Fruit fly (Drosophila melanogaster): ENCODE data around the gene CG6163.
A peak's percentile ranks its signal among the peaks of the same experiment; 100 is the strongest.

The CG6163 gene

dm6 chr3L:11366422-11366821 is 1.7 kb upstream of the CG6163 start:
- TF ChIP-seq OdsH (GFP tag; optimal IDR thresholded peaks at IDR 0.05) (no peak), Mio (GFP tag; optimal IDR thresholded peaks at IDR 0.05) (no peak), Abd-B (GFP tag; optimal IDR thresholded peaks at IDR 0.05) (no peak), Myc (optimal IDR thresholded peaks at IDR 0.05) (no peak), foxo (GFP tag; optimal IDR thresholded peaks at IDR 0.05) (no peak), dl (GFP tag; optimal IDR thresholded peaks at IDR 0.05; ENCODE audit: insufficient read depth in 1 of 2, partially characterized antibody in 2 of 2) (peak in 1 of 2 experiments; percentile 1), woc (GFP tag; optimal IDR thresholded peaks at IDR 0.05) (no peak), Hr83 (GFP tag; optimal IDR thresholded peaks at IDR 0.05; ENCODE audit: poor library complexity, severe bottlenecking) (peak; percentile 13), psq (GFP tag; optimal IDR thresholded peaks at IDR 0.05) (peak; percentile 74), fru (GFP tag; optimal IDR thresholded peaks at IDR 0.05) (no peak), Rel (GFP tag; optimal IDR thresholded peaks at IDR 0.05) (no peak), Rel (tag; optimal IDR thresholded peaks at IDR 0.05) (peak; percentile 2), Hnf4 (GFP tag; optimal IDR thresholded peaks at IDR 0.05) (no peak), CrebA (GFP tag; optimal IDR thresholded peaks at IDR 0.05; ENCODE audit: borderline replicate concordance) (no peak), CG9705 (GFP tag; optimal IDR thresholded peaks at IDR 0.05) (no peak), N (GFP tag; optimal IDR thresholded peaks at IDR 0.05) (no peak), rgr (GFP tag; optimal IDR thresholded peaks at IDR 0.05) (peak; percentile 41)

- no peak for TF ChIP-seq CG9705 (GFP tag; optimal IDR thresholded peaks at IDR 0.05)
- peak; percentile 28 for TF ChIP-seq OdsH (GFP tag; optimal IDR thresholded peaks at IDR 0.05)
- TF ChIP-seq br (GFP tag; optimal IDR thresholded peaks at IDR 0.05), result no peak
- no peak for TF ChIP-seq Hr78 (GFP tag; optimal IDR thresholded peaks at IDR 0.05)
- TF ChIP-seq dmrt93B (GFP tag; optimal IDR thresholded peaks at IDR 0.05), result peak; percentile 47
- TF ChIP-seq Abd-B (GFP tag; optimal IDR thresholded peaks at IDR 0.05), result no peak
- TF ChIP-seq fru (GFP tag; optimal IDR thresholded peaks at IDR 0.05), result peak; percentile 28
- no peak for TF ChIP-seq Sp1 (GFP tag; optimal IDR thresholded peaks at IDR 0.05)
- no peak for TF ChIP-seq brk (GFP tag; optimal IDR thresholded peaks at IDR 0.05)
- TF ChIP-seq dl (GFP tag; optimal IDR thresholded peaks at IDR 0.05; ENCODE audit: insufficient read depth in 1 of 2, partially characterized antibody in 2 of 2), result peak; percentile 39 to 82
- peak; percentile 99 for TF ChIP-seq psq (GFP tag; optimal IDR thresholded peaks at IDR 0.05)
- TF ChIP-seq Mio (GFP tag; optimal IDR thresholded peaks at IDR 0.05), result no peak
- TF ChIP-seq CrebA (GFP tag; optimal IDR thresholded peaks at IDR 0.05; ENCODE audit: borderline replicate concordance), result no peak
- no peak for TF ChIP-seq jim (GFP tag; optimal IDR thresholded peaks at IDR 0.05)
- TF ChIP-seq h (GFP tag; optimal IDR thresholded peaks at IDR 0.05), result no peak
- no peak for TF ChIP-seq sv (GFP tag; optimal IDR thresholded peaks at IDR 0.05)
- TF ChIP-seq Hnf4 (GFP tag; optimal IDR thresholded peaks at IDR 0.05), result no peak
- no peak for TF ChIP-seq sage (GFP tag; optimal IDR thresholded peaks at IDR 0.05)
- no peak for TF ChIP-seq tai (GFP tag; optimal IDR thresholded peaks at IDR 0.05)
- TF ChIP-seq Myc (optimal IDR thresholded peaks at IDR 0.05), result peak; percentile 78
- TF ChIP-seq Dfd (GFP tag; optimal IDR thresholded peaks at IDR 0.05), result no peak
- TF ChIP-seq CG32264 (GFP tag; optimal IDR thresholded peaks at IDR 0.05), result no peak
- no peak for TF ChIP-seq lola (GFP tag; optimal IDR thresholded peaks at IDR 0.05)
- peak; percentile 39 for TF ChIP-seq ey (GFP tag; optimal IDR thresholded peaks at IDR 0.05)
- TF ChIP-seq dsf (GFP tag; optimal IDR thresholded peaks at IDR 0.05; ENCODE audit: borderline replicate concordance), result no peak
- TF ChIP-seq foxo (GFP tag; optimal IDR thresholded peaks at IDR 0.05), result peak in 1 of 2 experiments; percentile 20
- no peak for TF ChIP-seq Jra (GFP tag; optimal IDR thresholded peaks at IDR 0.05)
- peak; percentile 33 for TF ChIP-seq HLH106 (tag; optimal IDR thresholded peaks at IDR 0.05)
- peak; percentile 41 for TF ChIP-seq Hr83 (GFP tag; optimal IDR thresholded peaks at IDR 0.05; ENCODE audit: poor library complexity, severe bottlenecking)
- no peak for TF ChIP-seq Vsx2 (GFP tag; optimal IDR thresholded peaks at IDR 0.05; ENCODE audit: partially characterized antibody)
- no peak for TF ChIP-seq GATAd (GFP tag; optimal IDR thresholded peaks at IDR 0.05)
- TF ChIP-seq Dif (GFP tag; optimal IDR thresholded peaks at IDR 0.05; ENCODE audit: partially characterized antibody), result peak; percentile 68
- TF ChIP-seq pan (optimal IDR thresholded peaks at IDR 0.05), result no peak
- TF ChIP-seq N (GFP tag; optimal IDR thresholded peaks at IDR 0.05), result peak; percentile 17
- no peak for TF ChIP-seq usp (GFP tag; optimal IDR thresholded peaks at IDR 0.05)
- TF ChIP-seq rgr (GFP tag; optimal IDR thresholded peaks at IDR 0.05), result no peak
- peak; percentile 48 for TF ChIP-seq woc (GFP tag; optimal IDR thresholded peaks at IDR 0.05)
- TF ChIP-seq Rel (GFP tag; optimal IDR thresholded peaks at IDR 0.05), result no peak
- no peak for TF ChIP-seq Rel (tag; optimal IDR thresholded peaks at IDR 0.05)
Measured at dm6 chr3L:11365432-11366318, 990 bp upstream of the CG6163 start.

All from whole organism, wandering third instar larva.